6 worm cellular contexts compared by ENCODE assay signal in the genomic region with DNA sequence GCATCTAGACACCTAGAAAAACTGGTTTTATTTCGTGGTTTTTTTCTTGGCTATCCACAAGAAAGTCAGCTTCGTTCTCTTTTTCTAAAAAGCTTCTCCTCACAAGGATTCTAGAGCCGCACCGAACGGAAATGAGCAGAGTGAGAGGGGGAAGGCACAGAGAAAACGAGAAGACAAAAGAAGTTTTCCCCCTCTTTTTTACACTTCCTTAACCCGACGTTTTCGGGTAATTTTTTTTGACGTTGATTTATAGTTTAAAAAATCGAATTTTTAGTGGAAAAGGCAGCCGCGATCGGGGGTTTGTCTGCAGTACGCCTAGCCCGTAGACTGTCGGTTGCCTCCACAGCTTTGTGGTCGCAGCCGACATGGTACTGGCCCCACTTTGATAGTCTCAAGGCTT.
TF ChIP-seq lines count a peak whose summit lies in the region.

No protein-coding gene starts in this region.

TF ChIP-seq in whole organism, L1 larva, 84 proteins besides CTCF, POLR2A, EP300 and RAD21:
- TF ChIP-seq fkh-10 (GFP tag; optimal IDR thresholded peaks at IDR 0.05; lab: Kevin White, UChicago) (peak; percentile 68), nhr-20 (tag; optimal IDR thresholded peaks at IDR 0.05; lab: Kevin White, UChicago) (no peak), lin-14 (GFP tag; optimal IDR thresholded peaks at IDR 0.05; lab: Kevin White, UChicago) (peak; percentile 21), dsc-1 (tag; optimal IDR thresholded peaks at IDR 0.05; lab: Kevin White, UChicago) (no peak)

TF ChIP-seq in whole organism, L2 larva, 48 proteins besides CTCF, POLR2A, EP300 and RAD21:
- TF ChIP-seq unc-55 (GFP tag; optimal IDR thresholded peaks at IDR 0.05; lab: Kevin White, UChicago) (peak; percentile 14), nhr-11 (tag; optimal IDR thresholded peaks at IDR 0.05; lab: Kevin White, UChicago) (no peak), nhr-6 (tag; optimal IDR thresholded peaks at IDR 0.05; lab: Kevin White, UChicago) (no peak), gmeb-1 (tag; optimal IDR thresholded peaks at IDR 0.05; lab: Kevin White, UChicago) (no peak), ztf-4 (tag; optimal IDR thresholded peaks at IDR 0.05; lab: Kevin White, UChicago) (no peak)

TF ChIP-seq in whole organism, L3 larva, 47 proteins besides CTCF, POLR2A, EP300 and RAD21:
- TF ChIP-seq fkh-10 (GFP tag; optimal IDR thresholded peaks at IDR 0.05; lab: Kevin White, UChicago) (peak; percentile 72), ztf-4 (tag; optimal IDR thresholded peaks at IDR 0.05; lab: Kevin White, UChicago) (no peak)

TF ChIP-seq in whole organism, L4 larva, 104 proteins besides CTCF, POLR2A, EP300 and RAD21:
- TF ChIP-seq nhr-111 (GFP tag; optimal IDR thresholded peaks at IDR 0.05; lab: Kevin White, UChicago) = no peak
- no peak for TF ChIP-seq ceh-20 (GFP tag; IDR thresholded peaks at IDR 0.05; lab: Robert Waterston, UW)
- TF ChIP-seq rbr-2 (tag; optimal IDR thresholded peaks at IDR 0.05; lab: Kevin White, UChicago) = no peak
- no peak for TF ChIP-seq mep-1 (tag; optimal IDR thresholded peaks at IDR 0.05; lab: Kevin White, UChicago)
- TF ChIP-seq aha-1 (tag; lab: Kevin White, UChicago) = peak; percentile 39
- no peak for TF ChIP-seq tag-97 (GFP tag; IDR thresholded peaks at IDR 0.05; lab: Robert Waterston, UW)
- TF ChIP-seq lsy-2 (tag; optimal IDR thresholded peaks at IDR 0.05; lab: Kevin White, UChicago) = no peak
- TF ChIP-seq gei-8 (GFP tag; optimal IDR thresholded peaks at IDR 0.05; lab: Kevin White, UChicago) = no peak
- TF ChIP-seq Y75B8A.6 (GFP tag; IDR thresholded peaks at IDR 0.05; lab: Robert Waterston, UW) = no peak
- TF ChIP-seq zip-11 (GFP tag; IDR thresholded peaks at IDR 0.05; lab: Robert Waterston, UW) = no peak
- no peak for TF ChIP-seq lin-39 (tag; optimal IDR thresholded peaks at IDR 0.05; lab: Kevin White, UChicago)
- TF ChIP-seq lim-7 (GFP tag; IDR thresholded peaks at IDR 0.05; lab: Robert Waterston, UW) = no peak
- TF ChIP-seq attf-4 (tag; optimal IDR thresholded peaks at IDR 0.05; lab: Kevin White, UChicago) = no peak
- TF ChIP-seq fkh-10 (GFP tag; optimal IDR thresholded peaks at IDR 0.05; lab: Kevin White, UChicago) = peak; percentile 19
- TF ChIP-seq nhr-102 (tag; optimal IDR thresholded peaks at IDR 0.05; lab: Kevin White, UChicago) = no peak
- peak; percentile 67; the same call in 1 of the 2 replicates for TF ChIP-seq nhr-42 (GFP tag; IDR thresholded peaks at IDR 0.05; lab: Robert Waterston, UW)
- no peak for TF ChIP-seq set-16 (GFP tag; IDR thresholded peaks at IDR 0.05; lab: Robert Waterston, UW)
TF ChIP-seq in whole organism, L4 larva: peak in this region for 3.

TF ChIP-seq in whole organism, mixed stage, embryonic, 35 proteins besides CTCF, POLR2A, EP300 and RAD21:
- no peak for TF ChIP-seq lsy-2 (tag; optimal IDR thresholded peaks at IDR 0.05; lab: Kevin White, UChicago)
- TF ChIP-seq unc-62 (GFP tag; optimal IDR thresholded peaks at IDR 0.05; lab: Kevin White, UChicago) = no peak
- TF ChIP-seq mep-1 (tag; optimal IDR thresholded peaks at IDR 0.05; lab: Kevin White, UChicago) = no peak
- TF ChIP-seq ces-1 (GFP tag; optimal IDR thresholded peaks at IDR 0.05; lab: Kevin White, UChicago) = peak; percentile 15
- no peak for TF ChIP-seq nhr-12 (tag; optimal IDR thresholded peaks at IDR 0.05; lab: Kevin White, UChicago)
- no peak for TF ChIP-seq lin-13 (tag; optimal IDR thresholded peaks at IDR 0.05; lab: Kevin White, UChicago)
- TF ChIP-seq mab-5 (tag; optimal IDR thresholded peaks at IDR 0.05; lab: Kevin White, UChicago) = no peak
- no peak for TF ChIP-seq unc-120 (tag; optimal IDR thresholded peaks at IDR 0.05; lab: Kevin White, UChicago; ENCODE audit: poor library complexity, severe bottlenecking)
TF ChIP-seq in whole organism, mixed stage, embryonic: peak in this region for 1.

TF ChIP-seq in whole organism, young adult, 124 proteins besides CTCF, POLR2A, EP300 and RAD21:
- TF ChIP-seq F22D6.2 (tag; optimal IDR thresholded peaks at IDR 0.05; lab: Kevin White, UChicago) (no peak), ets-4 (GFP tag; optimal IDR thresholded peaks at IDR 0.05; lab: Kevin White, UChicago) (no peak), zfh-2 (GFP tag; conservative IDR thresholded peaks at IDR 0.05; lab: Robert Waterston, UW) (0 out of 2 replicates have a peak, but pooled peaks have one; percentile 20), nhr-120 (GFP tag; IDR thresholded peaks at IDR 0.05; lab: Robert Waterston, UW) (no peak), F10E7.11 (tag; optimal IDR thresholded peaks at IDR 0.05; lab: Kevin White, UChicago) (no peak), dpff-1 (tag; optimal IDR thresholded peaks at IDR 0.05; lab: Kevin White, UChicago) (no peak), ccch-3 (GFP tag; optimal IDR thresholded peaks at IDR 0.05; lab: Kevin White, UChicago) (no peak)
